Worm (Caenorhabditis elegans): Measurements from ENCODE around the gene oac-53.

The oac-53 gene

DNA sequence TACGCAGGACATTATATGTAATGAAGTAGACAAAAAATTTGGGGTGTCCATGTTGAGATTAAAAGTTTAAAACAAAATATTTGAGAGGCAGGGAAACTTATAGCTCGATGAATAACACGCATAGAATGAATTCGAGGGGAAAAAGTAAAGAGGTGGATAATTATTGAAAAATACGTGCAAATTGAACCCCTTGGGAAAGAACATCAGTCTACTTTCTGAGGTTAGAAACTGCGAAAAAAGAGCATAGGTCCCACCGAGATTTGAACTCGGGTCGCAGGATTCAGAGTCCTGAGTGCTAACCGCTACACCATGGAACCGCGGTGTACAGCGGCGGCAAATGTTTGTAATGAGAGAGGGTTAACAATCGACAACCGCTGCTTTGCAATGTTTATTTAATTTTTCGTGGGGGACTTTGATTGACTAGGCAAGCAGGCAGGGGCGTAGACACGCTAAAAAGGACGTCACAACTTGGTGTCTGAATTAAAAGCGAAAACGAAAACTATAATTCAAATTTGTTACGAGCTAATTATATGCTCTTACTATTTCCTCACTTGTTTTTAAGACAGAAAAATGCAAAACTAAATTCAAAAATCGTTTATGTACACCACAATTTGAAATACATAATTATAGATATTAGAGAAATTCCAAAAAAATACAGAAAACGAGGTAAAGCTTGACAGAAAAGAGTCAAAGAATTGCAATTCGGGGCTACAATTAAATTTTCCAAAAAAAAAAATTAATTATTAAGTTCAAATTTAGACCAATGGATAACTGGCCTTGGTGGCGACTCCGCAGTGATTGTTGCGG, 35.6 kb downstream of the oac-53 start, which contains the start of gene srh-269:
TSS of gene srh-269 (minus strand) at position 51 of the 807 bp plus-strand sequence.
- TF ChIP-seq hrde-1 (tag; optimal IDR thresholded peaks at IDR 0.05; ENCODE audit: borderline replicate concordance), result peak; percentile 7
- TF ChIP-seq egl-44 (GFP tag; IDR thresholded peaks at IDR 0.05), result peak; percentile 92
- TF ChIP-seq rcor-1 (GFP tag; IDR thresholded peaks at IDR 0.05), result peak; percentile 69
- TF ChIP-seq akir-1 (GFP tag; optimal IDR thresholded peaks at IDR 0.05), result no peak
- peak; percentile 51 for TF ChIP-seq gei-17 (GFP tag; optimal IDR thresholded peaks at IDR 0.05)
- TF ChIP-seq B0261.1 (tag; optimal IDR thresholded peaks at IDR 0.05), result peak; percentile 93
- peak; percentile 96 for TF ChIP-seq F52B5.7 (tag; optimal IDR thresholded peaks at IDR 0.05)
- no peak for TF ChIP-seq ztf-3 (GFP tag; optimal IDR thresholded peaks at IDR 0.05)
- peak; percentile 87 for TF ChIP-seq let-526 (GFP tag; IDR thresholded peaks at IDR 0.05)
- TF ChIP-seq somi-1 (GFP tag; optimal IDR thresholded peaks at IDR 0.05), result peak; percentile 74
- peak; percentile 29 for TF ChIP-seq F49E8.2 (tag; optimal IDR thresholded peaks at IDR 0.05; ENCODE audit: insufficient read depth)
- peak; percentile 58 for TF ChIP-seq madf-6 (GFP tag; IDR thresholded peaks at IDR 0.05)
- no peak for TF ChIP-seq nhr-179 (tag; optimal IDR thresholded peaks at IDR 0.05)
- TF ChIP-seq madf-3 (GFP tag; IDR thresholded peaks at IDR 0.05), result peak; percentile 85
- TF ChIP-seq Y53G8AR.9 (GFP tag; conservative IDR thresholded peaks at IDR 0.05), result peak; percentile 96
- TF ChIP-seq ama-1 (optimal IDR thresholded peaks at IDR 0.05), result peak; percentile 79
- TF ChIP-seq ama-1 (GFP tag; optimal IDR thresholded peaks at IDR 0.05), result peak in 1 of 2 experiments; percentile 54
- peak; percentile 72 for TF ChIP-seq snpc-1.3 (tag; optimal IDR thresholded peaks at IDR 0.05; ENCODE audit: insufficient read depth)
- peak; percentile 56; the same call in 1 of the 2 replicates for TF ChIP-seq dox-1 (GFP tag; IDR thresholded peaks at IDR 0.05)
- TF ChIP-seq T07F8.4 (tag; optimal IDR thresholded peaks at IDR 0.05), result peak; percentile 78
- TF ChIP-seq cebp-1 (GFP tag; IDR thresholded peaks at IDR 0.05), result peak; percentile 56; the same call in 1 of the 2 replicates
- peak; percentile 84 for TF ChIP-seq cebp-1 (tag; optimal IDR thresholded peaks at IDR 0.05)
- 0 out of 2 replicates have a peak, but pooled peaks have one; percentile 55 for TF ChIP-seq sea-2 (GFP tag; IDR thresholded peaks at IDR 0.05)
- TF ChIP-seq aptf-3 (GFP tag; IDR thresholded peaks at IDR 0.05), result 0 out of 2 replicates have a peak, but pooled peaks have one; percentile 74
- peak; percentile 75 for TF ChIP-seq T26A5.8 (tag; optimal IDR thresholded peaks at IDR 0.05)
- peak; percentile 60; the same call in 1 of the 2 replicates for TF ChIP-seq Y67H2A.10 (GFP tag; conservative IDR thresholded peaks at IDR 0.05)
- TF ChIP-seq fkh-3 (tag; optimal IDR thresholded peaks at IDR 0.05), result peak; percentile 95
- peak; percentile 87; the same call in 1 of the 2 replicates for TF ChIP-seq cebp-2 (GFP tag; IDR thresholded peaks at IDR 0.05)
- peak; percentile 76 for TF ChIP-seq madf-10 (tag; optimal IDR thresholded peaks at IDR 0.05)
- peak; percentile 28 for TF ChIP-seq K12H6.12 (tag; optimal IDR thresholded peaks at IDR 0.05)
- TF ChIP-seq F57A8.1 (GFP tag; optimal IDR thresholded peaks at IDR 0.05), result no peak
- TF ChIP-seq lsy-27 (tag; optimal IDR thresholded peaks at IDR 0.05; ENCODE audit: borderline replicate concordance, insufficient read depth), result peak; percentile 80
- TF ChIP-seq madf-8 (GFP tag; conservative IDR thresholded peaks at IDR 0.05), result 0 out of 2 replicates have a peak, but pooled peaks have one; percentile 17
- TF ChIP-seq ztf-22 (GFP tag; optimal IDR thresholded peaks at IDR 0.05), result no peak
- no peak for TF ChIP-seq pha-4 (tag; optimal IDR thresholded peaks at IDR 0.05)
- peak; percentile 90 for TF ChIP-seq ztf-25 (GFP tag; IDR thresholded peaks at IDR 0.05)
- peak; percentile 68 for TF ChIP-seq D2030.7 (GFP tag; IDR thresholded peaks at IDR 0.05)
- peak; percentile 56 for TF ChIP-seq ceh-27 (GFP tag; optimal IDR thresholded peaks at IDR 0.05)
- TF ChIP-seq mel-28 (tag; optimal IDR thresholded peaks at IDR 0.05; ENCODE audit: borderline replicate concordance), result peak; percentile 13
- peak; percentile 63 for TF ChIP-seq lir-1 (GFP tag; conservative IDR thresholded peaks at IDR 0.05)
- peak; percentile 27 for TF ChIP-seq hlh-12 (tag; optimal IDR thresholded peaks at IDR 0.05)
- TF ChIP-seq ztf-6 (GFP tag; IDR thresholded peaks at IDR 0.05), result 0 out of 2 replicates have a peak, but pooled peaks have one; percentile 6
- no peak for TF ChIP-seq F39B2.1 (GFP tag; IDR thresholded peaks at IDR 0.05)
- TF ChIP-seq ceh-91 (GFP tag; IDR thresholded peaks at IDR 0.05), result no peak
- peak; percentile 77 for TF ChIP-seq C06A6.2 (GFP tag; conservative IDR thresholded peaks at IDR 0.05)
- peak; percentile 81 for TF ChIP-seq hmg-1.2 (GFP tag; IDR thresholded peaks at IDR 0.05)

All from whole organism, young adult.